Worm (Caenorhabditis elegans) whole organism, young adult: ENCODE measurements around the gene C34C12.6.

ENCODE experiments used
- attf-3 ChIP-seq: fragments of 200-800 bp; sonication (Bioruptor generic); conservative IDR thresholded peaks from 2 replicates; pipeline ENCODE4 v1.3.6; 2022; ENCODE audit warnings: missing genetic modification reagents, missing genetic modification characterization, missing compliant biosample characterization
- madf-8 ChIP-seq: fragments of 200-800 bp; sonication (Bioruptor generic); conservative IDR thresholded peaks from 2 replicates; pipeline ENCODE4 v1.3.6; 2022; ENCODE audit warnings: missing genetic modification reagents, missing genetic modification characterization, missing compliant biosample characterization
- ztf-26 ChIP-seq: sonication (generic microtip); optimal IDR thresholded peaks from 2 replicates; lab custom pipeline; 2017; ENCODE audit warnings: missing genetic modification characterization, missing compliant biosample characterization

ce11 chrIII:3469646-3470045, 12.7 kb upstream of the C34C12.6 start, which contains the start of gene smim-14:
- TF ChIP-seq ztf-26 (tag; lab: Kevin White, UChicago) = no peak
- no peak for TF ChIP-seq attf-3 (GFP tag; lab: Robert Waterston, UW)
- no peak for TF ChIP-seq madf-8 (GFP tag; lab: Robert Waterston, UW)
